Worm (Caenorhabditis elegans) whole organism, late embryonic: ENCODE results near the gene T19D12.2.

Source experiments
- C38D4.7 ChIP-seq: fragments of 200-800 bp; sonication (Bioruptor generic); optimal IDR thresholded peaks from 2 replicates; lab custom pipeline; 2018; ENCODE audit warnings: mild to moderate bottlenecking, missing genetic modification characterization, moderate library complexity, missing compliant biosample characterization
- F13H6.1 ChIP-seq: sonication (generic microtip); optimal IDR thresholded peaks from 2 replicates; lab custom pipeline; 2016; ENCODE audit warnings: missing genetic modification characterization, missing compliant biosample characterization
- K09A11.1 ChIP-seq: sonication (generic microtip); optimal IDR thresholded peaks from 2 replicates; lab custom pipeline; 2017; ENCODE audit warnings: antibody characterized with exemption, mild to moderate bottlenecking, missing genetic modification characterization, missing compliant biosample characterization; ENCODE audit not compliant: insufficient read depth
- Y22D7AL.16 ChIP-seq: sonication (generic microtip); optimal IDR thresholded peaks from 2 replicates; lab custom pipeline; 2016; ENCODE audit warnings: missing genetic modification characterization, missing compliant biosample characterization
- ceh-14 ChIP-seq: sonication (generic microtip); optimal IDR thresholded peaks from 2 replicates; lab custom pipeline; 2016; ENCODE audit warnings: missing genotype, missing genetic modification characterization, missing compliant biosample characterization
- ceh-18 ChIP-seq: sonication (generic microtip); optimal IDR thresholded peaks from 2 replicates; lab custom pipeline; 2016; ENCODE audit warnings: missing genetic modification characterization, missing compliant biosample characterization
- ceh-19 ChIP-seq: fragments of 200-800 bp; sonication (Bioruptor generic); optimal IDR thresholded peaks from 2 replicates; lab custom pipeline; 2018; ENCODE audit warnings: mild to moderate bottlenecking, missing genetic modification characterization, missing compliant biosample characterization
- ceh-2 ChIP-seq: sonication (generic microtip); optimal IDR thresholded peaks from 2 replicates; lab custom pipeline; 2016; ENCODE audit warnings: missing genotype, missing genetic modification characterization, missing compliant biosample characterization
- ceh-24 ChIP-seq: sonication (generic microtip); optimal IDR thresholded peaks from 2 replicates; lab custom pipeline; 2016; ENCODE audit warnings: mild to moderate bottlenecking, missing genetic modification characterization, missing compliant biosample characterization
- ceh-45 ChIP-seq: fragments of 200-800 bp; sonication (Bioruptor generic); IDR thresholded peaks from 2 replicates; pipeline ENCODE4 v1.3.6; 2022; ENCODE audit warnings: missing genetic modification reagents, missing genetic modification characterization, missing compliant biosample characterization
- che-1 ChIP-seq: sonication (generic microtip); optimal IDR thresholded peaks from 2 replicates; lab custom pipeline; 2016; ENCODE audit warnings: mild to moderate bottlenecking, missing genetic modification characterization, missing compliant biosample characterization
- dmd-4 ChIP-seq: sonication (generic microtip); optimal IDR thresholded peaks from 2 replicates; lab custom pipeline; 2016; ENCODE audit warnings: borderline replicate concordance, missing genetic modification characterization, missing compliant biosample characterization
- dve-1 ChIP-seq: sonication (generic microtip); optimal IDR thresholded peaks from 2 replicates; lab custom pipeline; 2017; ENCODE audit warnings: antibody characterized with exemption, mild to moderate bottlenecking, missing genetic modification characterization, missing compliant biosample characterization
- elt-4 ChIP-seq: sonication (generic microtip); optimal IDR thresholded peaks from 2 replicates; lab custom pipeline; 2016; ENCODE audit warnings: missing genetic modification characterization, missing compliant biosample characterization
- eyg-1 ChIP-seq: sonication (generic microtip); optimal IDR thresholded peaks from 2 replicates; lab custom pipeline; 2016; ENCODE audit warnings: missing genotype, missing genetic modification characterization, missing compliant biosample characterization
- fax-1 ChIP-seq: sonication (generic microtip); optimal IDR thresholded peaks from 2 replicates; lab custom pipeline; 2016; ENCODE audit warnings: missing genotype, missing genetic modification characterization, missing compliant biosample characterization
- fkh-6 ChIP-seq: sonication (generic microtip); optimal IDR thresholded peaks from 2 replicates; lab custom pipeline; 2016; ENCODE audit warnings: missing genetic modification characterization, missing compliant biosample characterization
- gmeb-2 ChIP-seq: sonication (generic microtip); optimal IDR thresholded peaks from 2 replicates; lab custom pipeline; 2016; ENCODE audit warnings: missing genetic modification characterization, inconsistent platforms, missing compliant biosample characterization
- hlh-13 ChIP-seq: fragments of 200-800 bp; sonication (Bioruptor generic); optimal IDR thresholded peaks from 2 replicates; lab custom pipeline; 2018; ENCODE audit warnings: mild to moderate bottlenecking, missing genetic modification characterization, missing compliant biosample characterization
- hlh-30 ChIP-seq: sonication (generic microtip); optimal IDR thresholded peaks from 2 replicates; lab custom pipeline; 2017; ENCODE audit warnings: antibody characterized with exemption, missing genetic modification characterization, missing compliant biosample characterization; ENCODE audit not compliant: insufficient read depth
- hlh-6 ChIP-seq: sonication (generic microtip); optimal IDR thresholded peaks from 2 replicates; lab custom pipeline; 2016; ENCODE audit warnings: missing genotype, missing genetic modification characterization, missing compliant biosample characterization
- hlh-8 ChIP-seq: sonication (generic microtip); optimal IDR thresholded peaks from 2 replicates; lab custom pipeline; 2016; ENCODE audit warnings: missing genotype, missing genetic modification characterization, missing compliant biosample characterization
- lim-6 ChIP-seq: sonication (generic microtip); optimal IDR thresholded peaks from 2 replicates; lab custom pipeline; 2016; ENCODE audit warnings: missing genetic modification characterization, missing compliant biosample characterization
- lin-11 ChIP-seq: fragments of 200-800 bp; sonication (Bioruptor generic); optimal IDR thresholded peaks from 2 replicates; lab custom pipeline; 2018; ENCODE audit warnings: mild to moderate bottlenecking, missing genetic modification characterization, missing compliant biosample characterization
- mec-3 ChIP-seq: sonication (generic microtip); optimal IDR thresholded peaks from 2 replicates; lab custom pipeline; 2016; ENCODE audit warnings: borderline replicate concordance, missing genetic modification characterization, missing compliant biosample characterization
- nfya-1 ChIP-seq: sonication (generic microtip); optimal IDR thresholded peaks from 2 replicates; lab custom pipeline; 2017; ENCODE audit warnings: missing genetic modification characterization, mild to moderate bottlenecking, missing compliant biosample characterization, antibody characterized with exemption, moderate library complexity
- npax-4 ChIP-seq: sonication (generic microtip); optimal IDR thresholded peaks from 2 replicates; lab custom pipeline; 2016; ENCODE audit warnings: missing genetic modification characterization, missing compliant biosample characterization
- odd-2 ChIP-seq: sonication (generic microtip); optimal IDR thresholded peaks from 2 replicates; lab custom pipeline; 2017; ENCODE audit warnings: antibody characterized with exemption, mild to moderate bottlenecking, missing genetic modification characterization, missing compliant biosample characterization
- pat-9 ChIP-seq: fragments of 200-800 bp; sonication (Bioruptor generic); optimal IDR thresholded peaks from 2 replicates; lab custom pipeline; 2018; ENCODE audit warnings: mild to moderate bottlenecking, missing genetic modification characterization, moderate library complexity, missing compliant biosample characterization
- pax-1 ChIP-seq: fragments of 150-350 bp; optimal IDR thresholded peaks from 2 replicates; lab custom pipeline; 2014; ENCODE audit warnings: missing biosample characterization, missing genetic modification characterization
- pha-2 ChIP-seq: sonication (generic microtip); optimal IDR thresholded peaks from 2 replicates; lab custom pipeline; 2017; ENCODE audit warnings: mild to moderate bottlenecking, missing genetic modification characterization, missing compliant biosample characterization
- pha-4 ChIP-seq: fragments of 150-350 bp; optimal IDR thresholded peaks from 2 replicates; lab custom pipeline; 2018; ENCODE audit warnings: missing biosample characterization, missing genetic modification reagents, missing genetic modification characterization
- pros-1 ChIP-seq: fragments of 150-350 bp; optimal IDR thresholded peaks from 2 replicates; lab custom pipeline; 2014; ENCODE audit warnings: missing biosample characterization, missing genetic modification reagents, missing genetic modification characterization
- ref-2 ChIP-seq: sonication (generic microtip); optimal IDR thresholded peaks from 2 replicates; lab custom pipeline; 2016; ENCODE audit warnings: missing genetic modification characterization, missing compliant biosample characterization
- rnt-1 ChIP-seq: sonication (generic microtip); optimal IDR thresholded peaks from 2 replicates; lab custom pipeline; 2016; ENCODE audit warnings: missing genetic modification characterization, missing compliant biosample characterization
- sdc-2 ChIP-seq: sonication (generic microtip); optimal IDR thresholded peaks from 2 replicates; lab custom pipeline; 2016; ENCODE audit warnings: missing genotype, missing genetic modification characterization, missing compliant biosample characterization
- sox-2 ChIP-seq: fragments of 200-800 bp; sonication (Bioruptor generic); IDR thresholded peaks from 2 replicates; pipeline ENCODE4 v1.3.6; 2022; ENCODE audit warnings: missing genetic modification reagents, missing genetic modification characterization, missing compliant biosample characterization
- sox-4 ChIP-seq: sonication (generic microtip); optimal IDR thresholded peaks from 2 replicates; lab custom pipeline; 2017; ENCODE audit warnings: mild to moderate bottlenecking, missing genetic modification characterization, inconsistent platforms, missing compliant biosample characterization
- syd-9 ChIP-seq: sonication (generic microtip); optimal IDR thresholded peaks from 2 replicates; lab custom pipeline; 2016; ENCODE audit warnings: mild to moderate bottlenecking, missing genetic modification characterization, moderate library complexity, missing compliant biosample characterization
- tbx-2 ChIP-seq: sonication (generic microtip); optimal IDR thresholded peaks from 2 replicates; lab custom pipeline; 2016; ENCODE audit warnings: missing genetic modification characterization, missing compliant biosample characterization
- tbx-7 ChIP-seq: sonication (generic microtip); optimal IDR thresholded peaks from 2 replicates; lab custom pipeline; 2016; ENCODE audit warnings: missing genotype, missing genetic modification characterization, missing compliant biosample characterization
- ttx-3 ChIP-seq: sonication (generic microtip); optimal IDR thresholded peaks from 2 replicates; lab custom pipeline; 2016; ENCODE audit warnings: missing genetic modification reagents, missing genetic modification characterization, missing compliant biosample characterization
- unc-86 ChIP-seq: sonication (generic microtip); optimal IDR thresholded peaks from 2 replicates; lab custom pipeline; 2016; ENCODE audit warnings: missing genetic modification characterization, missing compliant biosample characterization
- ztf-16 ChIP-seq: sonication (generic microtip); optimal IDR thresholded peaks from 2 replicates; lab custom pipeline; 2017; ENCODE audit warnings: missing genetic modification characterization, missing compliant biosample characterization

T19D12.2 gene

DNA sequence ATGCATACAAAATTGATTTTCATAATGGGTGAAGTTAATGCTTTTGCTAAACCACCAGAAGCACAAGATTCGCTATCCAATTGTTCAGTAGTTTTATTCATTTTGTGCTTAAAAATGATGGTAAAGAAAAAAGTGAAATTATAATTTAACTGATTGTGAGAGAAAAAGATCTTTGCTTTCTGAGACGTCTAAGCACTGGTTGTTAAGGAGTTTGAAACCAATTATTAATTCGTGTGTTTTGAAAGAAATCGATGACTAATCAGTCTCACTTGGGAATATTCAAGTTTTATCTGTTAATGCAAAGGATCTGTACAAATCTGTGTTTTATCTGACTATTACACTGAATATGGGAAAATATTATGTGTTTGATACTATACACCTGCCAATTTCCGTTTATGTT is 9.4 kb upstream of the T19D12.2 start, which contains the start of gene sra-26:
Gene sra-26 (minus strand): TSS at position 101 of the 400 bp plus-strand sequence.
- no peak for TF ChIP-seq tbx-7 (tag; lab: Kevin White, UChicago)
- TF ChIP-seq elt-4 (tag; lab: Kevin White, UChicago), result no peak

DNA sequence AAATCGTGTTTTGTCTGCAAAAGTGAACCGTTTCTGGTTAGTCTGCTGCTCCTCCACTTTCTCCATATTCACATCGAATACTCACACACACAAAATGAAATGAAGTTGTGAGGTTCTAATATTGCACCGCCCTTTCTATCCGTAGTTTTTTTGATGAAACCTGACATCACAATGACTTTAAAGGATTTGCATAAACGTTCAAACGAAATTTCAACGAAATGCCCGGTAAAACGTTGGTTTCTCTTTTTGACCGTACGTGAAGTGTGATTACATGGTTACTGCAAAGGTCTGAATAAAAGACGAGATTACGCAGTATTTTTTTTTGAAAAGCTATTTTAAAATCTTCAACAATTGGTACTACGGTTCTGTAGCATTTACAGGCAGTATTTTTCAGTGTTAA is 6.9 kb upstream of the T19D12.2 start, which contains the start of gene T19D12.9:
Gene T19D12.9 (minus strand): TSS at position 101 of the 400 bp plus-strand sequence.
- TF ChIP-seq fax-1 (tag; lab: Kevin White, UChicago), result no peak
- no peak for TF ChIP-seq ttx-3 (tag; lab: Kevin White, UChicago)
- no peak for TF ChIP-seq dmd-4 (tag; lab: Kevin White, UChicago)
- TF ChIP-seq F13H6.1 (tag; lab: Kevin White, UChicago), result no peak
- no peak for TF ChIP-seq ceh-18
- no peak for TF ChIP-seq tbx-2 (tag; lab: Kevin White, UChicago)
- TF ChIP-seq dve-1 (tag; lab: Kevin White, UChicago), result no peak
- TF ChIP-seq hlh-30 (tag; lab: Kevin White, UChicago), result no peak
- TF ChIP-seq sox-2 (GFP tag; lab: Robert Waterston, UW), result no peak
- no peak for TF ChIP-seq pha-4 (tag; lab: Kevin White, UChicago)
- no peak for TF ChIP-seq gmeb-2 (tag; lab: Kevin White, UChicago)
- no peak for TF ChIP-seq tbx-7 (tag; lab: Kevin White, UChicago)
- TF ChIP-seq lim-6 (tag; lab: Kevin White, UChicago), result no peak
- TF ChIP-seq ref-2, result no peak
- no peak for TF ChIP-seq syd-9 (tag; lab: Kevin White, UChicago)
- no peak for TF ChIP-seq ceh-14 (tag; lab: Kevin White, UChicago)
- TF ChIP-seq pat-9 (tag; lab: Kevin White, UChicago), result no peak
- TF ChIP-seq odd-2 (tag; lab: Kevin White, UChicago), result no peak
- TF ChIP-seq K09A11.1 (tag; lab: Kevin White, UChicago), result no peak
- no peak for TF ChIP-seq hlh-13

DNA sequence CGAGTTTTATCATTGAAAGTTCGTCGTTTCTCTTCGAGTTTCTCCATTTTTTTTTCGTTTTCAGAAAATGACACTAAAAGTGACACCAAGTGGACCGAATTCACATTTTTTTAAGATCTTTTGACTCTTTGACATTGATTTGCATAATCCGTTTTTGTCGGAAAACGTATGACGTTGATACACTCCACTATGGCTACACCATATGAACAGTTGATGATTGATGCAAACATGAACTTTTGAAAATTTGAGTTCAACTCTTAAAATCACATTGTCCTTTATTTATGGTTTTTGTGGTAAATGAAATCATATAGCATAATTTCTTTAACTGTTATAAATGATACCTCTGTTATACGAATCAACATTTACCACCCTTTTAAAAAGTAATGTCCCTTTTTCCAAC is 2.4 kb upstream of the T19D12.2 start, which contains the start of gene T19D12.10:
Gene T19D12.10 (minus strand): TSS at position 101 of the 400 bp plus-strand sequence.
- TF ChIP-seq syd-9 (tag; lab: Kevin White, UChicago), result no peak

DNA sequence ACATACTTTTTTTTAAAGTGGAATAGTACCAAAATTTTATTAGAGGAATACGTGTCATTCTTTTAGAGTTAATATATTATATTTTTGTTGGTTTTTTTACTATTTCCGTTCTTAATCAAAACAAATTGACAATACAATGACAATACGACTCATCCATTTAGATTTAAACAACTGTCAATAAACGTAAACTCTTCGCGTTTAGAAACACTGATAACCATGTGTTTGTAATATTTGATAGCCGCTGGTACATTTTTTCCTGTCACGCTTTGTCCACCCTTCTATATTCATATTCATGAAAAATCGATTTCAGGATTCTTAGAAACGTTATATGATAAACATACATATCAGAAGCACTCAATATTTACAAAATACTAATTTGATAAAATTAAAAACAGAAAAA is 2.7 kb downstream of the T19D12.2 start:
- TF ChIP-seq dve-1 (tag; lab: Kevin White, UChicago), result no peak
- TF ChIP-seq eyg-1 (tag; lab: Kevin White, UChicago), result no peak
- no peak for TF ChIP-seq pros-1 (tag; lab: Kevin White, UChicago)
- TF ChIP-seq hlh-6 (tag; lab: Kevin White, UChicago), result no peak
- TF ChIP-seq syd-9 (tag; lab: Kevin White, UChicago), result no peak
- no peak for TF ChIP-seq F13H6.1 (tag; lab: Kevin White, UChicago)
- no peak for TF ChIP-seq ceh-24 (tag; lab: Kevin White, UChicago)
- TF ChIP-seq npax-4, result no peak
- no peak for TF ChIP-seq K09A11.1 (tag; lab: Kevin White, UChicago)
- no peak for TF ChIP-seq lin-11
- TF ChIP-seq hlh-8 (tag; lab: Kevin White, UChicago), result no peak
- no peak for TF ChIP-seq pha-2 (tag; lab: Kevin White, UChicago)
- TF ChIP-seq fkh-6 (tag; lab: Kevin White, UChicago), result no peak
- no peak for TF ChIP-seq ceh-45
- TF ChIP-seq ceh-19 (GFP tag; lab: Kevin White, UChicago), result no peak
- no peak for TF ChIP-seq elt-4 (tag; lab: Kevin White, UChicago)
- TF ChIP-seq C38D4.7 (GFP tag; lab: Kevin White, UChicago), result no peak

DNA sequence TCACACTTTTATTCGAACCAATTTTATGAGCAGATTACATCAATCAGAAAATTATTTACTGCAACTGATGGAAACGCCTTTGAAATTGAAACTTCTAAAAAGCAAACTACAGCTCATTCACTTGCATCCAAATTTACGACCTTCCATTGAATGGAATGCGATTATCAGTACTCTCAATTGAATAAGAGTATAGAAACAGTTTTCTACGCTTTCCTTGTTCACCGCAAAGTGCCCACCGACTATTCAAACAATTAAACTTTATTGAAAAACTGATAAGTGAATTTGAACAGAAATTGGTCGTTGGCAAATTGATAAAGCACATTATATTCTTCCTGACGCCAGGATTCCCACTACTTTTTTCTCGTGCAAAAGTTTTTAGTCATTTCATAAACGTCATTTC is 4.8 kb downstream of the T19D12.2 start:
- TF ChIP-seq pax-1 (no peak), ttx-3 (tag; lab: Kevin White, UChicago) (no peak), unc-86 (tag; lab: Kevin White, UChicago) (no peak), nfya-1 (no peak), ztf-16 (no peak), sox-4 (tag; lab: Kevin White, UChicago) (no peak), pat-9 (tag; lab: Kevin White, UChicago) (no peak), pha-2 (tag; lab: Kevin White, UChicago) (no peak), hlh-13 (no peak), ceh-2 (no peak), rnt-1 (tag; lab: Kevin White, UChicago) (no peak), hlh-8 (tag; lab: Kevin White, UChicago) (no peak), che-1 (tag; lab: Kevin White, UChicago) (no peak), K09A11.1 (tag; lab: Kevin White, UChicago) (no peak), Y22D7AL.16 (no peak), mec-3 (no peak), sdc-2 (tag; lab: Kevin White, UChicago) (no peak)
